Fruit fly (Drosophila melanogaster): ENCODE results near the gene CG34008.

Gene CG34008

dm6 chr3R:20542283-20543144, 38.8 kb downstream of the CG34008 start:
- no peak for TF ChIP-seq CG14711 (tag; optimal IDR thresholded peaks at IDR 0.05)
- TF ChIP-seq CG7101 (tag; optimal IDR thresholded peaks at IDR 0.05), result peak; percentile 45
- TF ChIP-seq CG12768 (GFP tag; optimal IDR thresholded peaks at IDR 0.05), result no peak
- TF ChIP-seq cic (GFP tag; optimal IDR thresholded peaks at IDR 0.05), result peak; percentile 8
- no peak for TF ChIP-seq CG1620 (GFP tag; optimal IDR thresholded peaks at IDR 0.05)
- peak; percentile 80 for TF ChIP-seq ovo (GFP tag; optimal IDR thresholded peaks at IDR 0.05)
- TF ChIP-seq CG11617 (GFP tag; optimal IDR thresholded peaks at IDR 0.05), result no peak
- no peak for TF ChIP-seq Clk (GFP tag; optimal IDR thresholded peaks at IDR 0.05)
- peak; percentile 4 for TF ChIP-seq kay (GFP tag; ENCODE audit: borderline replicate concordance)
- TF ChIP-seq CG7045 (GFP tag; optimal IDR thresholded peaks at IDR 0.05), result no peak
- TF ChIP-seq toe (GFP tag; optimal IDR thresholded peaks at IDR 0.05), result no peak
- TF ChIP-seq cnc (optimal IDR thresholded peaks at IDR 0.05), result no peak
- peak; percentile 84 for TF ChIP-seq tj (GFP tag; optimal IDR thresholded peaks at IDR 0.05)
- TF ChIP-seq CG33017 (tag; optimal IDR thresholded peaks at IDR 0.05), result no peak
- TF ChIP-seq CG5204 (GFP tag; optimal IDR thresholded peaks at IDR 0.05), result no peak
- no peak for TF ChIP-seq Hr96 (GFP tag; optimal IDR thresholded peaks at IDR 0.05)
- peak; percentile 32 for TF ChIP-seq Crg-1 (GFP tag; optimal IDR thresholded peaks at IDR 0.05)
- no peak for TF ChIP-seq bab1 (GFP tag; optimal IDR thresholded peaks at IDR 0.05)
- TF ChIP-seq pad (GFP tag; optimal IDR thresholded peaks at IDR 0.05), result no peak
- TF ChIP-seq Mnt (GFP tag; optimal IDR thresholded peaks at IDR 0.05), result peak; percentile 36

DNA sequence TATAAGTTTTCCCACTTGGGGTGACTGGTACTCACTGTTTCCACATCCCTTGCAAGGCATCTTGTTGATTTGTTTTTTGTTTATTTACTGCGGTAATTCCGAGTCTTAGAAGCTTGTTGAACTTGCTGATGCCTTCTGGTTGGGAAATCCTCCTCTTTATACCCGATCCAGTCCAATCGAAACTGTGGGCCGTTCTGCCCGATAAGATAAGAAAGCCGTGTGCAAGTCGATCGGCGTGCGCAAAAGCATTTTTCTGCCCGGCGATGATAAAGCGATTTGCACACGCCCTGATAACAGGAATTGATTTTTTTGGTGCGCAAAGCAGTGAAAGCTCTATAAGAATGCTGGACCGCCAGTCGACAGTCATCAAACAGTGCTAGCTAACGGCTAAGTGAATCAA, 46.7 kb downstream of the CG34008 start, which contains the start of the genes MtnE and MtnD:
TSS of gene MtnE (minus strand) at position 130 of the 400 bp plus-strand sequence.
TSS of gene MtnD (plus strand) at position 388 of the 400 bp plus-strand sequence.
- TF ChIP-seq CG33017 (tag; optimal IDR thresholded peaks at IDR 0.05) (no peak), Hr96 (GFP tag; optimal IDR thresholded peaks at IDR 0.05) (no peak), Mnt (GFP tag; optimal IDR thresholded peaks at IDR 0.05) (no peak), CG1620 (GFP tag; optimal IDR thresholded peaks at IDR 0.05) (no peak), kay (GFP tag; ENCODE audit: borderline replicate concordance) (peak; percentile 24), cic (GFP tag; optimal IDR thresholded peaks at IDR 0.05) (peak; percentile 71), cnc (optimal IDR thresholded peaks at IDR 0.05) (peak in 1 of 2 experiments; percentile 46)

All from whole organism, adult.